Fruit fly (Drosophila melanogaster) whole organism, embryonic: ENCODE measurements around the gene CG7611.

Source experiments
- Antp ChIP-seq: fragments of 200-800 bp; sonication (Bioruptor generic); optimal IDR thresholded peaks from 3 replicates; lab custom pipeline; 2016; ENCODE audit warnings: missing biosample characterization, missing genetic modification characterization
- CG10959 ChIP-seq: fragments of 200-800 bp; sonication (Bioruptor generic); IDR thresholded peaks from 2 replicates; pipeline ENCODE4 v1.3.6; 2022; ENCODE audit warnings: missing biosample characterization, missing genetic modification characterization
- CG13775 ChIP-seq: fragments of 200-800 bp; sonication (Bioruptor generic); optimal IDR thresholded peaks from 3 replicates; lab custom pipeline; 2017; ENCODE audit warnings: missing biosample characterization, mild to moderate bottlenecking, missing genetic modification characterization
- CG14014 ChIP-seq: fragments of 200-800 bp; sonication (Bioruptor generic); IDR thresholded peaks from 2 replicates; pipeline ENCODE4 v1.3.6; 2022; ENCODE audit warnings: missing biosample characterization, missing genetic modification characterization
- CG14710 ChIP-seq: fragments of 200-800 bp; sonication (Bioruptor generic); optimal IDR thresholded peaks from 3 replicates; lab custom pipeline; 2019; ENCODE audit warnings: missing biosample characterization, mild to moderate bottlenecking, missing genetic modification characterization, moderate library complexity
- CG15011 ChIP-seq: fragments of 200-800 bp; sonication (Bioruptor generic); optimal IDR thresholded peaks from 3 replicates; lab custom pipeline; 2018; ENCODE audit warnings: missing biosample characterization, mild to moderate bottlenecking, missing genetic modification characterization
- CG16813 ChIP-seq: fragments of 200-800 bp; sonication (Bioruptor generic); IDR thresholded peaks from 3 replicates; pipeline ENCODE4 v1.3.6; 2022; ENCODE audit warnings: missing biosample characterization, missing genetic modification characterization; ENCODE audit not compliant: partially characterized antibody
- CG16863 ChIP-seq: fragments of 200-800 bp; sonication (Bioruptor generic); optimal IDR thresholded peaks from 3 replicates; lab custom pipeline; 2016; ENCODE audit warnings: missing biosample characterization, missing genetic modification characterization
- CG17359 ChIP-seq: fragments of 200-800 bp; sonication (Bioruptor generic); optimal IDR thresholded peaks from 3 replicates; lab custom pipeline; 2018; ENCODE audit warnings: missing biosample characterization, mild to moderate bottlenecking, missing genetic modification characterization, moderate library complexity
- CG17829 ChIP-seq: fragments of 200-800 bp; optimal IDR thresholded peaks from 2 replicates; lab custom pipeline; 2019; ENCODE audit warnings: missing biosample characterization, mild to moderate bottlenecking, missing genetic modification characterization, moderate library complexity
- CG2712 ChIP-seq: fragments of 200-800 bp; optimal IDR thresholded peaks from 3 replicates; lab custom pipeline; 2019; ENCODE audit warnings: missing biosample characterization, mild to moderate bottlenecking, missing genetic modification characterization, moderate library complexity
- CG30020 ChIP-seq: fragments of 200-800 bp; optimal IDR thresholded peaks from 2 replicates; lab custom pipeline; 2019; ENCODE audit warnings: missing biosample characterization, mild to moderate bottlenecking, missing genetic modification characterization, moderate library complexity
- CG33213 ChIP-seq: fragments of 200-800 bp; sonication (Bioruptor generic); optimal IDR thresholded peaks from 3 replicates; lab custom pipeline; 2016; ENCODE audit warnings: missing biosample characterization, missing genetic modification characterization
- CG42726 ChIP-seq: fragments of 200-800 bp; sonication (Bioruptor generic); IDR thresholded peaks from 2 replicates; pipeline ENCODE4 v1.3.6; 2022; ENCODE audit warnings: missing biosample characterization, missing genetic modification characterization; ENCODE audit not compliant: partially characterized antibody
- CG4617 ChIP-seq: fragments of 200-800 bp; sonication (Bioruptor generic); optimal IDR thresholded peaks from 3 replicates; lab custom pipeline; 2016; ENCODE audit warnings: missing biosample characterization, missing genetic modification characterization, borderline replicate concordance
- CG4730 ChIP-seq: fragments of 200-800 bp; sonication (Bioruptor generic); IDR thresholded peaks from 2 replicates; pipeline ENCODE4 v1.3.6; 2022; ENCODE audit warnings: missing biosample characterization, missing genetic modification characterization
- CG8290 ChIP-seq, 3 experiments: fragments of 200-800 bp; sonication (Bioruptor generic); optimal IDR thresholded peaks; 2 replicates each; lab custom pipeline; 2016 to 2019; ENCODE audit warnings: missing biosample characterization in 3 of 3, missing genetic modification characterization in 3 of 3, mild to moderate bottlenecking in 2 of 3, moderate library complexity in 1 of 3
- CG9817 ChIP-seq: fragments of 200-800 bp; sonication (Bioruptor generic); optimal IDR thresholded peaks from 2 replicates; lab custom pipeline; 2018; ENCODE audit warnings: missing biosample characterization, mild to moderate bottlenecking, missing genetic modification characterization, moderate library complexity
- CHES-1-like ChIP-seq: fragments of 200-800 bp; sonication (Bioruptor generic); optimal IDR thresholded peaks from 2 replicates; lab custom pipeline; 2016; ENCODE audit warnings: missing biosample characterization, missing genetic modification characterization
- CTCF ChIP-seq: fragments of 200-800 bp; sonication (Bioruptor generic); optimal IDR thresholded peaks from 2 replicates; lab custom pipeline; 2017; ENCODE audit warnings: missing biosample characterization, mild to moderate bottlenecking, missing genetic modification characterization, moderate library complexity
- Dref ChIP-seq: fragments of 200-800 bp; sonication (Bioruptor generic); IDR thresholded peaks from 2 replicates; pipeline ENCODE4 v1.3.6; 2022; ENCODE audit warnings: missing biosample characterization, missing genetic modification characterization
- Gug ChIP-seq: fragments of 200-800 bp; sonication (Bioruptor generic); IDR thresholded peaks from 4 replicates; pipeline ENCODE4 v1.3.6; 2022; ENCODE audit warnings: missing biosample characterization, missing genetic modification characterization
- HLH4C ChIP-seq: fragments of 200-800 bp; sonication (Bioruptor generic); IDR thresholded peaks from 3 replicates; pipeline ENCODE4 v1.3.6; 2022; ENCODE audit warnings: missing biosample characterization, missing genetic modification characterization; ENCODE audit not compliant: partially characterized antibody
- Hmr ChIP-seq: fragments of 200-800 bp; sonication (Bioruptor generic); optimal IDR thresholded peaks from 3 replicates; lab custom pipeline; 2017; ENCODE audit warnings: mild to moderate bottlenecking, missing biosample characterization, missing genetic modification reagents, missing genetic modification characterization
- NC2β ChIP-seq: fragments of 200-800 bp; sonication (Bioruptor generic); optimal IDR thresholded peaks from 2 replicates; lab custom pipeline; 2016; ENCODE audit warnings: missing biosample characterization, missing genetic modification characterization
- Sin3A ChIP-seq: fragments of >200 bp; optimal IDR thresholded peaks from 2 replicates; lab custom pipeline; 2018
- Xbp1 ChIP-seq: fragments of 200-800 bp; sonication (Bioruptor generic); optimal IDR thresholded peaks from 3 replicates; lab custom pipeline; 2016; ENCODE audit warnings: missing biosample characterization, mild to moderate bottlenecking, missing genetic modification characterization
- bab2 ChIP-seq: fragments of 200-800 bp; sonication (Bioruptor generic); optimal IDR thresholded peaks from 2 replicates; lab custom pipeline; 2016; ENCODE audit warnings: missing biosample characterization, missing genetic modification characterization
- bbx ChIP-seq: fragments of 200-800 bp; sonication (Bioruptor generic); IDR thresholded peaks from 2 replicates; pipeline ENCODE4 v1.3.6; 2022; ENCODE audit warnings: missing biosample characterization, missing genetic modification characterization; ENCODE audit not compliant: partially characterized antibody
- crc ChIP-seq: fragments of 200-800 bp; sonication (Bioruptor generic); optimal IDR thresholded peaks from 2 replicates; lab custom pipeline; 2016; ENCODE audit warnings: missing biosample characterization, missing genetic modification characterization
- dmrt11E ChIP-seq: fragments of 200-800 bp; sonication (Bioruptor generic); optimal IDR thresholded peaks from 3 replicates; lab custom pipeline; 2018; ENCODE audit warnings: missing biosample characterization, mild to moderate bottlenecking, missing genetic modification characterization, moderate library complexity
- hbn ChIP-seq: fragments of 200-800 bp; sonication (Bioruptor generic); IDR thresholded peaks from 2 replicates; pipeline ENCODE4 v1.3.6; 2022; ENCODE audit warnings: missing biosample characterization, missing genetic modification characterization; ENCODE audit not compliant: partially characterized antibody
- jumu ChIP-seq: fragments of 200-800 bp; sonication (Bioruptor generic); optimal IDR thresholded peaks from 3 replicates; lab custom pipeline; 2016; ENCODE audit warnings: missing biosample characterization, missing genetic modification characterization
- lbe ChIP-seq: fragments of 200-800 bp; sonication (Bioruptor generic); optimal IDR thresholded peaks from 2 replicates; lab custom pipeline; 2016; ENCODE audit warnings: missing biosample characterization, mild to moderate bottlenecking, missing genetic modification characterization
- mam ChIP-seq: fragments of 200-800 bp; sonication (Bioruptor generic); optimal IDR thresholded peaks from 3 replicates; lab custom pipeline; 2016; ENCODE audit warnings: missing biosample characterization, missing genetic modification characterization
- nerfin-1 ChIP-seq: fragments of 200-800 bp; sonication (Bioruptor generic); optimal IDR thresholded peaks from 3 replicates; lab custom pipeline; 2019; ENCODE audit warnings: missing biosample characterization, mild to moderate bottlenecking, missing genetic modification characterization, moderate library complexity
- nerfin-2 ChIP-seq: fragments of 200-800 bp; sonication (Bioruptor generic); IDR thresholded peaks from 2 replicates; pipeline ENCODE4 v1.3.6; 2022; ENCODE audit warnings: missing biosample characterization, missing genetic modification characterization; ENCODE audit not compliant: partially characterized antibody
- psq ChIP-seq: fragments of 200-800 bp; sonication (Bioruptor generic); optimal IDR thresholded peaks from 2 replicates; lab custom pipeline; 2017; ENCODE audit warnings: missing biosample characterization, missing genetic modification characterization
- pzg ChIP-seq: fragments of 200-800 bp; sonication (Bioruptor generic); optimal IDR thresholded peaks from 3 replicates; lab custom pipeline; 2018; ENCODE audit warnings: missing biosample characterization, mild to moderate bottlenecking, missing genetic modification characterization, moderate library complexity
- sisA ChIP-seq: fragments of 200-800 bp; sonication (Bioruptor generic); IDR thresholded peaks from 2 replicates; pipeline ENCODE4 v1.3.6; 2022; ENCODE audit warnings: missing biosample characterization, missing genetic modification characterization
- sna ChIP-seq: fragments of 200-800 bp; sonication (Bioruptor generic); IDR thresholded peaks from 2 replicates; pipeline ENCODE4 v1.3.6; 2022; ENCODE audit warnings: missing biosample characterization, missing genetic modification characterization; ENCODE audit not compliant: partially characterized antibody
- ssp ChIP-seq: fragments of 200-800 bp; sonication (Bioruptor generic); IDR thresholded peaks from 2 replicates; pipeline ENCODE4 v1.3.6; 2022; ENCODE audit warnings: missing biosample characterization, missing genetic modification characterization
- stwl ChIP-seq: fragments of 200-800 bp; sonication (Bioruptor generic); optimal IDR thresholded peaks from 3 replicates; lab custom pipeline; 2018; ENCODE audit warnings: missing biosample characterization, mild to moderate bottlenecking, missing genetic modification characterization, moderate library complexity
- tna ChIP-seq: fragments of 200-800 bp; sonication (Bioruptor generic); IDR thresholded peaks from 2 replicates; pipeline ENCODE4 v1.3.6; 2022; ENCODE audit warnings: missing biosample characterization, missing genetic modification characterization; ENCODE audit not compliant: partially characterized antibody
- ttk ChIP-seq: fragments of 200-800 bp; sonication (Bioruptor generic); IDR thresholded peaks from 2 replicates; pipeline ENCODE4 v2.1.2; 2022; ENCODE audit warnings: missing biosample characterization, missing genetic modification characterization
- twi ChIP-seq: fragments of 200-800 bp; optimal IDR thresholded peaks from 2 replicates; lab custom pipeline; 2019; ENCODE audit warnings: missing biosample characterization, mild to moderate bottlenecking, missing genetic modification characterization, moderate library complexity

Gene CG7611

dm6 chr3L:21533270-21533948 lies 10.4 kb downstream of the CG7611 start, which contains the start of gene Mkrn1 (continued):
- 0 out of 2 replicates have a peak, but pooled peaks have one; percentile 22 for TF ChIP-seq hbn (GFP tag; lab: Robert Waterston, UW)
- peak; percentile 80 for TF ChIP-seq CG8290 (GFP tag; optimal IDR thresholded peaks at IDR 0.05; lab: Kevin White, UChicago)
- TF ChIP-seq CG8290 (tag; optimal IDR thresholded peaks at IDR 0.05; lab: Kevin White, UChicago) = no peak
- peak; percentile 32 for TF ChIP-seq NC2β (GFP tag; lab: Kevin White, UChicago)
- TF ChIP-seq CG4730 (GFP tag; lab: Robert Waterston, UW) = no peak
- TF ChIP-seq Dref (GFP tag; lab: Robert Waterston, UW) = no peak
- TF ChIP-seq CG30020 (tag; lab: Kevin White, UChicago) = peak; percentile 96
- peak; percentile 72 for TF ChIP-seq pzg (GFP tag; lab: Kevin White, UChicago)
- TF ChIP-seq tna (GFP tag; lab: Robert Waterston, UW) = peak; percentile 94
- TF ChIP-seq Sin3A (lab: Kevin White, UChicago) = peak; percentile 26
- peak; percentile 69 for TF ChIP-seq sna (GFP tag; lab: Robert Waterston, UW)
- peak; percentile 89 for TF ChIP-seq nerfin-1 (tag; lab: Kevin White, UChicago)
- peak; percentile 97 for TF ChIP-seq HLH4C (GFP tag; lab: Robert Waterston, UW)
- peak; percentile 77 for TF ChIP-seq bbx (GFP tag; lab: Robert Waterston, UW)
- TF ChIP-seq CHES-1-like (GFP tag; lab: Kevin White, UChicago) = peak; percentile 31
- no peak for TF ChIP-seq twi (tag; lab: Kevin White, UChicago)
- peak; percentile 44 for TF ChIP-seq CG14710 (tag; lab: Kevin White, UChicago)
- TF ChIP-seq stwl (tag; lab: Kevin White, UChicago) = peak; percentile 78
- no peak for TF ChIP-seq ssp (GFP tag; lab: Robert Waterston, UW)
- no peak for TF ChIP-seq lbe (GFP tag; lab: Kevin White, UChicago)
- no peak for TF ChIP-seq CG10959 (GFP tag; lab: Robert Waterston, UW)
- TF ChIP-seq CTCF (GFP tag; lab: Kevin White, UChicago) = peak; percentile 12

DNA sequence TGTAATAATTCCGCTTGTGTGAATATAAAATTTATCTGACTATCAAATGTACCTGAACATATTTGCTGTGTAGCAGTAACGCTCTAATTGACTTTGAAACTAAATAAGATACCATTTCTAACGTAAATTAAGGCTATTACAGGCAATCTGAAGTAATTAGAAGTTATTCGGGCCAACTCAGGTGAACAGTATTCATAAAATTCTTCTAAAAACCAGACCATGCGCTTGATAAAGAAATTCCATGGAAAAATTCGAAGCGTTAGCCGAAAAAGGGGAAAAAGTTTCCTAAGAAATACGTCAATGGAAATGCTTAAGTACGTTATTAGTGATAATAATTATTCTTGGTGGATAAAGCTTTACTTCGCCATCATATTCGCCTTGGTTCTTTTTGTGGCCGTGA lies 11.4 kb downstream of the CG7611 start, which contains the start of gene ppk5:
ppk5 (plus strand) TSS at position 301 of the 400 bp plus-strand sequence.
- TF ChIP-seq CG16863 (GFP tag; lab: Kevin White, UChicago) (no peak), ttk (GFP tag; lab: Robert Waterston, UW) (no peak), dmrt11E (no peak), CG15011 (GFP tag; lab: Kevin White, UChicago) (no peak), Antp (GFP tag; lab: Kevin White, UChicago) (no peak), psq (GFP tag; lab: Kevin White, UChicago) (no peak), sisA (no peak), mam (GFP tag; lab: Kevin White, UChicago) (no peak), crc (GFP tag; lab: Kevin White, UChicago) (no peak), CG13775 (GFP tag; lab: Kevin White, UChicago) (no peak), nerfin-1 (tag; lab: Kevin White, UChicago) (no peak), Hmr (GFP tag; lab: Kevin White, UChicago) (no peak), CG9817 (tag; lab: Kevin White, UChicago) (no peak)
- TF ChIP-seq, all 482 proteins: peak for 0

dm6 chr3L:21536857-21537256 lies 13.9 kb downstream of the CG7611 start, which contains the start of gene Rpn10:
Rpn10 (plus strand) TSS chr3L:21537000.
- peak; percentile 38 for TF ChIP-seq mam (GFP tag; lab: Kevin White, UChicago)
- TF ChIP-seq Xbp1 = peak; percentile 58
- TF ChIP-seq jumu (GFP tag; lab: Kevin White, UChicago) = no peak
- peak; percentile 58 for TF ChIP-seq CG17829 (tag; lab: Kevin White, UChicago)
- TF ChIP-seq CG42726 (GFP tag; lab: Robert Waterston, UW) = peak; percentile 98
- TF ChIP-seq CG16813 (GFP tag; lab: Robert Waterston, UW) = peak; percentile 99
- peak; percentile 53 for TF ChIP-seq CG2712 (tag; lab: Kevin White, UChicago)
- TF ChIP-seq CG17359 (tag; lab: Kevin White, UChicago) = no peak
- peak; percentile 49; the same call in 1 of the 2 replicates for TF ChIP-seq CG14014 (GFP tag; lab: Robert Waterston, UW)
- TF ChIP-seq CG4617 = peak; percentile 88
- TF ChIP-seq nerfin-2 (GFP tag; lab: Robert Waterston, UW) = peak; percentile 90
- TF ChIP-seq Gug (GFP tag; lab: Robert Waterston, UW) = peak; percentile 10; the same call in 1 of the 4 replicates
- peak; percentile 27 for TF ChIP-seq Sin3A (lab: Kevin White, UChicago)
- peak; percentile 73 for TF ChIP-seq CG33213 (GFP tag; lab: Kevin White, UChicago)
- TF ChIP-seq bab2 = no peak
